Fruit fly (Drosophila melanogaster) whole organism, embryonic: ENCODE results near the gene Desi.

Source experiments
- Antp ChIP-seq: fragments of 200-800 bp; sonication (Bioruptor generic); optimal IDR thresholded peaks from 3 replicates; lab custom pipeline; 2016; ENCODE audit warnings: missing biosample characterization, missing genetic modification characterization
- Bgb ChIP-seq: fragments of 200-800 bp; sonication (Bioruptor generic); IDR thresholded peaks from 2 replicates; pipeline ENCODE4 v1.3.6; 2022; ENCODE audit warnings: missing biosample characterization, missing genetic modification characterization; ENCODE audit not compliant: partially characterized antibody
- Blimp-1 ChIP-seq: fragments of 200-800 bp; sonication (Bioruptor generic); optimal IDR thresholded peaks from 3 replicates; lab custom pipeline; 2018; ENCODE audit warnings: missing biosample characterization, missing genetic modification characterization, mild to moderate bottlenecking, moderate library complexity, missing genetic modification reagents
- CG14710 ChIP-seq: fragments of 200-800 bp; sonication (Bioruptor generic); optimal IDR thresholded peaks from 3 replicates; lab custom pipeline; 2019; ENCODE audit warnings: missing biosample characterization, mild to moderate bottlenecking, missing genetic modification characterization, moderate library complexity
- CG15601 ChIP-seq: fragments of 200-800 bp; sonication (Bioruptor generic); optimal IDR thresholded peaks from 3 replicates; lab custom pipeline; 2019; ENCODE audit warnings: missing biosample characterization, mild to moderate bottlenecking, missing genetic modification characterization, moderate library complexity
- CG18476 ChIP-seq: fragments of 200-800 bp; sonication (Bioruptor generic); optimal IDR thresholded peaks from 2 replicates; lab custom pipeline; 2016; ENCODE audit warnings: missing biosample characterization, mild to moderate bottlenecking, missing genetic modification characterization
- CG32532 ChIP-seq: fragments of 200-800 bp; sonication (Bioruptor generic); IDR thresholded peaks from 2 replicates; pipeline ENCODE4 v1.3.6; 2022; ENCODE audit warnings: missing biosample characterization, missing genetic modification characterization
- CG5180 ChIP-seq: fragments of 200-800 bp; sonication (Bioruptor generic); optimal IDR thresholded peaks from 3 replicates; lab custom pipeline; 2017; ENCODE audit warnings: missing biosample characterization, missing genetic modification characterization, mild to moderate bottlenecking, moderate library complexity, missing genetic modification reagents
- CG6765 ChIP-seq: fragments of 200-800 bp; sonication (Bioruptor generic); optimal IDR thresholded peaks from 3 replicates; lab custom pipeline; 2017; ENCODE audit warnings: missing biosample characterization, mild to moderate bottlenecking, missing genetic modification characterization
- CG6854 ChIP-seq: fragments of 200-800 bp; sonication (Bioruptor generic); optimal IDR thresholded peaks from 3 replicates; lab custom pipeline; 2017; ENCODE audit warnings: missing biosample characterization, mild to moderate bottlenecking, missing genetic modification characterization
- CG8944 ChIP-seq: fragments of 200-800 bp; sonication (Bioruptor generic); optimal IDR thresholded peaks from 3 replicates; lab custom pipeline; 2016; ENCODE audit warnings: missing biosample characterization, missing genetic modification characterization
- CG9215 ChIP-seq: fragments of 200-800 bp; sonication (Bioruptor generic); IDR thresholded peaks from 2 replicates; pipeline ENCODE4 v1.3.6; 2022; ENCODE audit warnings: missing biosample characterization, missing genetic modification characterization
- CG9437 ChIP-seq: fragments of 200-800 bp; sonication (Bioruptor generic); optimal IDR thresholded peaks from 2 replicates; lab custom pipeline; 2018; ENCODE audit warnings: missing biosample characterization, mild to moderate bottlenecking, missing genetic modification characterization
- CG9609 ChIP-seq: fragments of 200-800 bp; sonication (Bioruptor generic); optimal IDR thresholded peaks from 3 replicates; lab custom pipeline; 2016; ENCODE audit warnings: missing biosample characterization, missing genetic modification characterization
- CG9876 ChIP-seq: fragments of 200-800 bp; sonication (Bioruptor generic); optimal IDR thresholded peaks from 2 replicates; lab custom pipeline; 2016; ENCODE audit warnings: missing biosample characterization, missing genetic modification characterization
- CHES-1-like ChIP-seq: fragments of 200-800 bp; sonication (Bioruptor generic); optimal IDR thresholded peaks from 2 replicates; lab custom pipeline; 2016; ENCODE audit warnings: missing biosample characterization, missing genetic modification characterization
- CkIIα-i1 ChIP-seq: fragments of 200-800 bp; sonication (Bioruptor generic); IDR thresholded peaks from 2 replicates; pipeline ENCODE4 v1.3.6; 2022; ENCODE audit warnings: missing biosample characterization, missing genetic modification characterization
- CoRest ChIP-seq: fragments of 200-800 bp; sonication (Bioruptor generic); optimal IDR thresholded peaks from 3 replicates; lab custom pipeline; 2018; ENCODE audit warnings: missing biosample characterization, mild to moderate bottlenecking, missing genetic modification characterization, moderate library complexity
- Dfd ChIP-seq, 2 experiments: fragments of >200 bp; optimal IDR thresholded peaks; 2 replicates each; lab custom pipeline; 2017; ENCODE audit warnings: missing biosample characterization in 2 of 2, missing genetic modification characterization in 2 of 2
- Ets65A ChIP-seq: fragments of 200-800 bp; sonication (Bioruptor generic); peaks from one replicate; lab custom pipeline; 2016; ENCODE audit warnings: missing biosample characterization, missing genetic modification characterization
- Fer1 ChIP-seq: fragments of 200-800 bp; sonication (Bioruptor generic); optimal IDR thresholded peaks from 2 replicates; lab custom pipeline; 2017; ENCODE audit warnings: missing biosample characterization, mild to moderate bottlenecking, missing genetic modification characterization
- H15 ChIP-seq: fragments of 200-800 bp; sonication (Bioruptor generic); IDR thresholded peaks from 3 replicates; pipeline ENCODE4 v1.3.6; 2022; ENCODE audit warnings: missing biosample characterization, missing genetic modification characterization
- HHEX ChIP-seq: fragments of 200-800 bp; sonication (Bioruptor generic); optimal IDR thresholded peaks from 3 replicates; lab custom pipeline; 2017; ENCODE audit warnings: missing biosample characterization, mild to moderate bottlenecking, missing genetic modification characterization, missing genetic modification reagents
- HLH4C ChIP-seq: fragments of 200-800 bp; sonication (Bioruptor generic); IDR thresholded peaks from 3 replicates; pipeline ENCODE4 v1.3.6; 2022; ENCODE audit warnings: missing biosample characterization, missing genetic modification characterization; ENCODE audit not compliant: partially characterized antibody
- Hr51 ChIP-seq, 2 experiments: fragments of 200-800 bp; sonication (Bioruptor generic); optimal IDR thresholded peaks; 2 replicates in 1 of 2; 3 replicates in 1 of 2; lab custom pipeline; 2016 to 2018; ENCODE audit warnings: missing biosample characterization in 2 of 2, missing genetic modification characterization in 2 of 2, mild to moderate bottlenecking in 1 of 2, moderate library complexity in 1 of 2
- Hsf ChIP-seq: fragments of 200-800 bp; sonication (Bioruptor generic); optimal IDR thresholded peaks from 3 replicates; lab custom pipeline; 2016; ENCODE audit warnings: missing biosample characterization, missing genetic modification characterization
- Kr ChIP-seq: fragments of 200-800 bp; sonication (Bioruptor generic); optimal IDR thresholded peaks from 2 replicates; lab custom pipeline; 2017; ENCODE audit warnings: missing biosample characterization, mild to moderate bottlenecking, missing genetic modification characterization
- Mrtf ChIP-seq: fragments of 200-800 bp; sonication (Bioruptor generic); IDR thresholded peaks from 3 replicates; pipeline ENCODE4 v1.3.6; 2022; ENCODE audit warnings: missing biosample characterization, missing genetic modification characterization
- NK7.1 ChIP-seq: fragments of 200-800 bp; sonication (Bioruptor generic); optimal IDR thresholded peaks from 3 replicates; lab custom pipeline; 2016; ENCODE audit warnings: missing biosample characterization, missing genetic modification characterization
- NfI ChIP-seq: fragments of 200-800 bp; sonication (Bioruptor generic); optimal IDR thresholded peaks from 3 replicates; lab custom pipeline; 2018; ENCODE audit warnings: missing biosample characterization, mild to moderate bottlenecking, missing genetic modification characterization, moderate library complexity
- Sox102F ChIP-seq: fragments of 200-800 bp; sonication (Bioruptor generic); optimal IDR thresholded peaks from 2 replicates; lab custom pipeline; 2018; ENCODE audit warnings: missing biosample characterization, mild to moderate bottlenecking, missing genetic modification characterization, moderate library complexity
- Sry-δ ChIP-seq: fragments of 200-800 bp; sonication (Bioruptor generic); optimal IDR thresholded peaks from 2 replicates; lab custom pipeline; 2016; ENCODE audit warnings: missing biosample characterization, missing genetic modification characterization
- Xrp1 ChIP-seq: fragments of 200-800 bp; sonication (Bioruptor generic); IDR thresholded peaks from 2 replicates; pipeline ENCODE4 v1.3.6; 2022; ENCODE audit warnings: missing biosample characterization, missing genetic modification characterization
- abd-A ChIP-seq: fragments of 200-800 bp; sonication (Bioruptor generic); optimal IDR thresholded peaks from 3 replicates; lab custom pipeline; 2019; ENCODE audit warnings: missing biosample characterization, mild to moderate bottlenecking, missing genetic modification characterization, moderate library complexity
- ato ChIP-seq: fragments of 200-800 bp; sonication (Bioruptor generic); IDR thresholded peaks from 2 replicates; pipeline ENCODE4 v1.3.6; 2022; ENCODE audit warnings: missing biosample characterization, missing genetic modification characterization; ENCODE audit not compliant: partially characterized antibody
- croc ChIP-seq: fragments of 200-800 bp; sonication (Bioruptor generic); conservative IDR thresholded peaks from 3 replicates; pipeline ENCODE4 v1.3.6; 2022; ENCODE audit warnings: missing biosample characterization, missing genetic modification characterization
- grn ChIP-seq: fragments of 200-800 bp; sonication (Bioruptor generic); optimal IDR thresholded peaks from 3 replicates; lab custom pipeline; 2017; ENCODE audit warnings: missing biosample characterization, missing genetic modification characterization
- kni ChIP-seq: fragments of 200-800 bp; sonication (Bioruptor generic); optimal IDR thresholded peaks from 3 replicates; lab custom pipeline; 2017; ENCODE audit warnings: mild to moderate bottlenecking, missing biosample characterization, missing genetic modification reagents, missing genetic modification characterization
- lilli ChIP-seq: fragments of 200-800 bp; sonication (Bioruptor generic); optimal IDR thresholded peaks from 3 replicates; lab custom pipeline; 2016; ENCODE audit warnings: missing biosample characterization, missing genetic modification characterization
- nerfin-2 ChIP-seq: fragments of 200-800 bp; sonication (Bioruptor generic); IDR thresholded peaks from 2 replicates; pipeline ENCODE4 v1.3.6; 2022; ENCODE audit warnings: missing biosample characterization, missing genetic modification characterization; ENCODE audit not compliant: partially characterized antibody
- pb ChIP-seq: fragments of 200-800 bp; sonication (Bioruptor generic); optimal IDR thresholded peaks from 3 replicates; lab custom pipeline; 2016; ENCODE audit warnings: missing biosample characterization, missing genetic modification characterization
- phol ChIP-seq: fragments of 200-800 bp; sonication (Bioruptor generic); optimal IDR thresholded peaks from 3 replicates; lab custom pipeline; 2018; ENCODE audit warnings: missing biosample characterization, mild to moderate bottlenecking, missing genetic modification characterization, moderate library complexity
- shn ChIP-seq: fragments of 200-800 bp; sonication (Bioruptor generic); optimal IDR thresholded peaks from 3 replicates; lab custom pipeline; 2016; ENCODE audit warnings: missing biosample characterization, missing genetic modification characterization
- sima ChIP-seq: fragments of 200-800 bp; sonication (Bioruptor generic); optimal IDR thresholded peaks from 2 replicates; lab custom pipeline; 2016; ENCODE audit warnings: missing biosample characterization, missing genetic modification characterization
- sna ChIP-seq: fragments of 200-800 bp; sonication (Bioruptor generic); IDR thresholded peaks from 2 replicates; pipeline ENCODE4 v1.3.6; 2022; ENCODE audit warnings: missing biosample characterization, missing genetic modification characterization; ENCODE audit not compliant: partially characterized antibody
- sob ChIP-seq: fragments of 200-800 bp; sonication (Bioruptor generic); IDR thresholded peaks from 2 replicates; pipeline ENCODE4 v1.3.6; 2022; ENCODE audit warnings: missing biosample characterization, missing genetic modification characterization
- sug ChIP-seq: fragments of 200-800 bp; optimal IDR thresholded peaks from 2 replicates; lab custom pipeline; 2019; ENCODE audit warnings: missing biosample characterization, mild to moderate bottlenecking, missing genetic modification characterization, moderate library complexity
- tll ChIP-seq, 2 experiments: fragments of 200-800 bp in 1 of 2; fragments of >200 bp in 1 of 2; sonication (Bioruptor generic) in 1 of 2; optimal IDR thresholded peaks; 2 replicates each; lab custom pipeline; 2017 to 2019; ENCODE audit warnings: missing biosample characterization in 2 of 2, missing genetic modification characterization in 2 of 2, mild to moderate bottlenecking in 1 of 2, moderate library complexity in 1 of 2
- tna ChIP-seq: fragments of 200-800 bp; sonication (Bioruptor generic); IDR thresholded peaks from 2 replicates; pipeline ENCODE4 v1.3.6; 2022; ENCODE audit warnings: missing biosample characterization, missing genetic modification characterization; ENCODE audit not compliant: partially characterized antibody

Desi gene

dm6 chr3R:10826796-10827524 is 47.6 kb downstream of the Desi start, which contains the start of gene Cad86C (continued):
- TF ChIP-seq ato (GFP tag; lab: Robert Waterston, UW) = peak; percentile 45; the same call in 1 of the 2 replicates
- TF ChIP-seq CG6854 (GFP tag; lab: Kevin White, UChicago) = peak; percentile 5
- TF ChIP-seq shn (GFP tag; lab: Kevin White, UChicago) = no peak
- no peak for TF ChIP-seq CG15601 (tag; lab: Kevin White, UChicago)
- TF ChIP-seq croc (GFP tag; lab: Robert Waterston, UW) = no peak
- peak; percentile 6; the same call in 1 of the 2 replicates for TF ChIP-seq Xrp1 (GFP tag; lab: Robert Waterston, UW)
- TF ChIP-seq nerfin-2 (GFP tag; lab: Robert Waterston, UW) = peak; percentile 52; the same call in 1 of the 2 replicates
- peak; percentile 36 for TF ChIP-seq grn (GFP tag; lab: Kevin White, UChicago)
- no peak for TF ChIP-seq H15 (GFP tag; lab: Robert Waterston, UW)
- no peak for TF ChIP-seq CG9437
- peak; percentile 2 for TF ChIP-seq CG6765 (GFP tag; lab: Kevin White, UChicago)
- no peak for TF ChIP-seq CoRest (tag; lab: Kevin White, UChicago)
- no peak for TF ChIP-seq Antp
- TF ChIP-seq Mrtf (GFP tag; lab: Robert Waterston, UW) = no peak
- TF ChIP-seq CkIIα-i1 = no peak
- TF ChIP-seq sima (GFP tag; lab: Kevin White, UChicago) = no peak
- no peak for TF ChIP-seq CG9609 (GFP tag; lab: Kevin White, UChicago)
- TF ChIP-seq Hsf = no peak
- TF ChIP-seq Ets65A (GFP tag; lab: Kevin White, UChicago) = peak; percentile 13
- no peak for TF ChIP-seq Fer1 (GFP tag; lab: Kevin White, UChicago)
- no peak for TF ChIP-seq CG8944 (GFP tag; lab: Kevin White, UChicago)
- TF ChIP-seq HLH4C = peak; percentile 75
- TF ChIP-seq sob = peak; percentile 25; the same call in 1 of the 2 replicates
- no peak for TF ChIP-seq abd-A (tag; lab: Kevin White, UChicago)
- no peak for TF ChIP-seq Dfd (GFP tag; optimal IDR thresholded peaks at IDR 0.05; lab: Kevin White, UChicago)
- TF ChIP-seq CG5180 (GFP tag; lab: Kevin White, UChicago) = peak; percentile 43
- peak; percentile 72 for TF ChIP-seq tna (GFP tag; lab: Robert Waterston, UW)
- no peak for TF ChIP-seq phol (tag; lab: Kevin White, UChicago)
- TF ChIP-seq CG32532 (GFP tag; lab: Robert Waterston, UW) = peak; percentile 63; the same call in 1 of the 2 replicates
- no peak for TF ChIP-seq Sox102F
- TF ChIP-seq CG18476 = no peak
- no peak for TF ChIP-seq pb (GFP tag; lab: Kevin White, UChicago)
- TF ChIP-seq CG14710 = no peak
- no peak for TF ChIP-seq NfI (GFP tag; lab: Kevin White, UChicago)
- no peak for TF ChIP-seq lilli (GFP tag; lab: Kevin White, UChicago)
- no peak for TF ChIP-seq CHES-1-like (GFP tag; lab: Kevin White, UChicago)
- TF ChIP-seq sna = peak; percentile 67
- TF ChIP-seq kni (GFP tag; lab: Kevin White, UChicago) = peak; percentile 63
- TF ChIP-seq Blimp-1 (GFP tag; lab: Kevin White, UChicago) = no peak
- no peak for TF ChIP-seq Kr (GFP tag; lab: Kevin White, UChicago)
- peak; percentile 69 for TF ChIP-seq Bgb (GFP tag; lab: Robert Waterston, UW)
- no peak for TF ChIP-seq HHEX
- no peak for TF ChIP-seq NK7.1 (GFP tag; lab: Kevin White, UChicago)
- TF ChIP-seq CG9876 (GFP tag; lab: Kevin White, UChicago) = no peak
- TF ChIP-seq Hr51 (GFP tag; optimal IDR thresholded peaks at IDR 0.05; lab: Kevin White, UChicago) = no peak
- TF ChIP-seq tll (GFP tag; optimal IDR thresholded peaks at IDR 0.05; lab: Kevin White, UChicago) = no peak
- no peak for TF ChIP-seq CG9215
- TF ChIP-seq sug (tag; lab: Kevin White, UChicago) = no peak
- TF ChIP-seq Sry-δ (GFP tag; lab: Kevin White, UChicago) = no peak
